Worm (Caenorhabditis elegans) whole organism, early embryonic: ENCODE measurements around the gene pyc-1.

Source experiments
- B0310.2 ChIP-seq: sonication (generic microtip); optimal IDR thresholded peaks from 2 replicates; lab custom pipeline; 2016; ENCODE audit warnings: mild to moderate bottlenecking, missing genetic modification characterization, missing compliant biosample characterization
- F13C5.2 ChIP-seq: sonication (generic microtip); optimal IDR thresholded peaks from 2 replicates; lab custom pipeline; 2017; ENCODE audit warnings: mild to moderate bottlenecking, missing genetic modification characterization, inconsistent platforms, missing compliant biosample characterization
- aly-1 ChIP-seq: sonication (generic microtip); optimal IDR thresholded peaks from 2 replicates; lab custom pipeline; 2016; ENCODE audit warnings: missing genetic modification characterization, missing compliant biosample characterization
- ama-1 ChIP-seq: fragments of 150-350 bp; optimal IDR thresholded peaks from 2 replicates; lab custom pipeline; 2014
- hmbx-1 ChIP-seq: sonication (generic microtip); optimal IDR thresholded peaks from 2 replicates; lab custom pipeline; 2016; ENCODE audit warnings: mild to moderate bottlenecking, missing genetic modification characterization, missing compliant biosample characterization
- hnd-1 ChIP-seq: sonication (generic microtip); optimal IDR thresholded peaks from 2 replicates; lab custom pipeline; 2016; ENCODE audit warnings: missing genetic modification characterization, missing compliant biosample characterization
- scrt-1 ChIP-seq: fragments of 200-800 bp; sonication (Bioruptor generic); IDR thresholded peaks from 2 replicates; pipeline ENCODE4 v1.3.6; 2022; ENCODE audit warnings: missing genetic modification characterization, missing compliant biosample characterization
- tbx-37 ChIP-seq: fragments of 200-800 bp; sonication (Bioruptor generic); conservative IDR thresholded peaks from 2 replicates; pipeline ENCODE4 v1.3.6; 2022; ENCODE audit warnings: missing genetic modification reagents, missing genetic modification characterization, missing compliant biosample characterization
- tra-4 ChIP-seq: sonication (generic microtip); optimal IDR thresholded peaks from 2 replicates; lab custom pipeline; 2017; ENCODE audit warnings: missing genetic modification characterization, missing compliant biosample characterization

DNA sequence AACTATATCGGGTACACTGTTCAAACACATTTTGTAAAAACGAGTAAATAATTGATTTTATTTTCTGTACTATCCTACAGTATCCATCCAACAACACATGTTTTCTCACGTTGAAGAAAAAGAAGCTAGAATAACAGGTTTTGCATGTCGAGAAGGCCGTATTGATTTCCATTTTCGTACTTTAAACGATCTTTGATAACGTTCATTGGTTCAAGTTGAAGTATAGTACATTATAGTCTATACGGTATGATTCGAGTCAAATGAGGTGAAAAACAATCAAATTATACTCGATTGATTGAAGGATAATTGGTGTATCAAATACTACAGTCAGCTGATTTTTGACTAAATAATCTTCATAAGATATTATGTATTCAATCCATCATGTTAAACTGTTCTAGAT is 21.8 kb downstream of the pyc-1 start:
- no peak for TF ChIP-seq ama-1
- no peak for TF ChIP-seq B0310.2
- no peak for TF ChIP-seq aly-1
- TF ChIP-seq hmbx-1 (tag; lab: Kevin White, UChicago) = no peak
- no peak for TF ChIP-seq tra-4 (tag; lab: Kevin White, UChicago)
- TF ChIP-seq scrt-1 = no peak
- no peak for TF ChIP-seq tbx-37 (GFP tag; lab: Robert Waterston, UW)
- TF ChIP-seq F13C5.2 (tag; lab: Kevin White, UChicago) = no peak
- no peak for TF ChIP-seq hnd-1 (tag; lab: Kevin White, UChicago)
